Worm (Caenorhabditis elegans): ENCODE results near the gene W02F12.8.

DNA sequence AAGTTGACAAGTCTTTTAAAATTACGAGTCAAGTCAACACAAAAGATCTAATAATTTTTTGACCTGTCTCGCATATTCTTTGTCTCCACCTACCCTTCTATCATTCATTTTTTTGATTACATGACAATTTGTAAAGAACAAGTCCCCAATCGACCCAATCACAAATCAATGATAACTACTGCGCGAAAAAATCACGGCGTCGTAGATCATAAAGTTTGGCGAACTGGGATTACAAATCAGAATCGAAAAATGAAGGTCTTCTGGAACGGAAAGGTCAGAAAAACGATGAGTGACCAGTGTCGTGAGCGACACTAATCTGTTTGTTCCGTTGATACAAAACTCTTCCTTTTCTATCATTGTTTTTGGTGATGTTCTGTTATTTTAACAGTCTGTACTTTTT lies 4.5 kb downstream of the W02F12.8 start:
- TF ChIP-seq ceh-30 (tag; optimal IDR thresholded peaks at IDR 0.05) = no peak
- no peak for TF ChIP-seq madf-2 (tag; optimal IDR thresholded peaks at IDR 0.05)
- no peak for TF ChIP-seq pqm-1 (tag; optimal IDR thresholded peaks at IDR 0.05)

All from whole organism, late embryonic.